Fruit fly (Drosophila melanogaster): ENCODE data around the gene CG15465.

CG15465 gene

dm6 chrX:5061989-5062388 lies 23.6 kb upstream of the CG15465 start (continued):
- TF ChIP-seq Meics (GFP tag; optimal IDR thresholded peaks at IDR 0.05) (no peak), az2 (GFP tag; optimal IDR thresholded peaks at IDR 0.05) (peak; percentile 6), Max (GFP tag; optimal IDR thresholded peaks at IDR 0.05) (no peak), CG15011 (GFP tag; optimal IDR thresholded peaks at IDR 0.05) (no peak), CG17385 (GFP tag; optimal IDR thresholded peaks at IDR 0.05) (no peak), CoRest (tag; optimal IDR thresholded peaks at IDR 0.05) (no peak), CG3847 (GFP tag; IDR thresholded peaks at IDR 0.05) (no peak), CG17361 (GFP tag; IDR thresholded peaks at IDR 0.05) (no peak), crol (GFP tag; IDR thresholded peaks at IDR 0.05) (no peak), schlank (tag; optimal IDR thresholded peaks at IDR 0.05) (no peak), unc-4 (GFP tag; IDR thresholded peaks at IDR 0.05; ENCODE audit: partially characterized antibody) (no peak), CG10543 (GFP tag; optimal IDR thresholded peaks at IDR 0.05) (no peak), CG30403 (GFP tag; optimal IDR thresholded peaks at IDR 0.05) (no peak), CG7987 (GFP tag; optimal IDR thresholded peaks at IDR 0.05) (no peak), CG8089 (GFP tag; optimal IDR thresholded peaks at IDR 0.05) (no peak), CG10462 (GFP tag; optimal IDR thresholded peaks at IDR 0.05) (no peak), NK7.1 (GFP tag; optimal IDR thresholded peaks at IDR 0.05) (no peak), Scr (GFP tag; IDR thresholded peaks at IDR 0.05; ENCODE audit: partially characterized antibody) (no peak), grau (tag; optimal IDR thresholded peaks at IDR 0.05) (peak; percentile 41), CG8388 (GFP tag; optimal IDR thresholded peaks at IDR 0.05) (no peak), CG7357 (GFP tag; IDR thresholded peaks at IDR 0.05) (no peak), CrebB (tag; optimal IDR thresholded peaks at IDR 0.05) (no peak), Elba2 (GFP tag; optimal IDR thresholded peaks at IDR 0.05) (no peak), Spps (tag; optimal IDR thresholded peaks at IDR 0.05) (no peak), kay (GFP tag; optimal IDR thresholded peaks at IDR 0.05) (no peak), CG13775 (GFP tag; optimal IDR thresholded peaks at IDR 0.05) (no peak), mam (GFP tag; optimal IDR thresholded peaks at IDR 0.05) (no peak), GATAe (GFP tag; conservative IDR thresholded peaks at IDR 0.05) (no peak), CG12744 (GFP tag; optimal IDR thresholded peaks at IDR 0.05) (no peak), tx (GFP tag; optimal IDR thresholded peaks at IDR 0.05) (no peak), D19A (tag; optimal IDR thresholded peaks at IDR 0.05) (no peak), eve (GFP tag; optimal IDR thresholded peaks at IDR 0.05) (peak in 1 of 2 experiments; percentile 3), CG12104 (GFP tag; optimal IDR thresholded peaks at IDR 0.05) (no peak), sim (GFP tag; IDR thresholded peaks at IDR 0.05) (no peak), Awh (GFP tag; IDR thresholded peaks at IDR 0.05) (no peak), CG18476 (GFP tag; optimal IDR thresholded peaks at IDR 0.05) (no peak), inv (GFP tag; IDR thresholded peaks at IDR 0.05; ENCODE audit: partially characterized antibody) (no peak), Dip2 (GFP tag; IDR thresholded peaks at IDR 0.05) (no peak), sd (tag; optimal IDR thresholded peaks at IDR 0.05) (no peak), CG10147 (GFP tag; optimal IDR thresholded peaks at IDR 0.05) (no peak), CG2875 (GFP tag; optimal IDR thresholded peaks at IDR 0.05) (no peak), ci (GFP tag; IDR thresholded peaks at IDR 0.05) (0 out of 3 replicates have a peak, but pooled peaks have one; percentile 13), CG14014 (GFP tag; IDR thresholded peaks at IDR 0.05) (no peak), CG33557 (GFP tag; optimal IDR thresholded peaks at IDR 0.05) (no peak), Deaf1 (tag; optimal IDR thresholded peaks at IDR 0.05) (no peak), Hmr (GFP tag; optimal IDR thresholded peaks at IDR 0.05) (no peak), psq (GFP tag; optimal IDR thresholded peaks at IDR 0.05) (no peak), stc (GFP tag; IDR thresholded peaks at IDR 0.05) (0 out of 2 replicates have a peak, but pooled peaks have one; percentile 28), CG32772 (GFP tag; IDR thresholded peaks at IDR 0.05) (peak; percentile 51), Hr78 (GFP tag; optimal IDR thresholded peaks at IDR 0.05) (no peak), CG7839 (tag; optimal IDR thresholded peaks at IDR 0.05) (peak; percentile 36), ind (GFP tag; optimal IDR thresholded peaks at IDR 0.05) (peak; percentile 20)
